Fruit fly (Drosophila melanogaster): Measurements from ENCODE around the gene bou.

The bou gene

DNA sequence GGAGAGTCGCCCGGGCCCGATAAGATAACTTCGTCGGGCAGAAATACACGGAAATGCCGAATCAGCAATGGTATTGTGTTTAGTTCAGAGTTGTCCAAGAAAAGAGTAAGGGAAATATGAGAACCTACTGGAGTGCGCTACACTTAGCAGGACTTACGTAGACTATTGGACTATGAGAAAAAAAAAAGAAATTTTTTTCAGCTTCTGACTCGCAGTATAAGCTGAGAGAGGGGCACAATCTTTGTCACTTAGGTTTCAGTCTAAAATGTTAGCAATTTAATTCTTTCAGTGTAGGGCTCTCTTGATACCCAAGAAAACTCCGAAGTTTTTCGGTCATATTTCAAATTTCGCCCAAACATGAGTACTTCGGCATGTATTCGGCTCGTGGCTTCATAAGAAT, 7.5 kb downstream of the bou start (continued):
- TF ChIP-seq grn (GFP tag; optimal IDR thresholded peaks at IDR 0.05) = no peak
- TF ChIP-seq CG1603 (tag; optimal IDR thresholded peaks at IDR 0.05) = peak; percentile 48
- TF ChIP-seq CG2875 (GFP tag; optimal IDR thresholded peaks at IDR 0.05) = peak; percentile 49
- no peak for TF ChIP-seq cad (GFP tag; optimal IDR thresholded peaks at IDR 0.05)
- peak; percentile 78 for TF ChIP-seq CG32772 (GFP tag; IDR thresholded peaks at IDR 0.05)
- peak; percentile 70 for TF ChIP-seq Oli (tag; optimal IDR thresholded peaks at IDR 0.05)
- peak; percentile 28 for TF ChIP-seq NK7.1 (GFP tag; optimal IDR thresholded peaks at IDR 0.05)
- peak; percentile 65 for TF ChIP-seq CG16863 (GFP tag; optimal IDR thresholded peaks at IDR 0.05)
- peak; percentile 31 for TF ChIP-seq Ssrp (tag; optimal IDR thresholded peaks at IDR 0.05)
- no peak for TF ChIP-seq fru (optimal IDR thresholded peaks at IDR 0.05)
- peak; percentile 81; the same call in 2 of the 3 replicates for TF ChIP-seq CG11456 (GFP tag; IDR thresholded peaks at IDR 0.05)
- peak; percentile 58 for TF ChIP-seq peb (GFP tag; IDR thresholded peaks at IDR 0.05)
- TF ChIP-seq Jarid2 (GFP tag; optimal IDR thresholded peaks at IDR 0.05) = no peak
- TF ChIP-seq dimm (GFP tag; IDR thresholded peaks at IDR 0.05) = no peak
- TF ChIP-seq zen2 (GFP tag; IDR thresholded peaks at IDR 0.05; ENCODE audit: partially characterized antibody) = no peak
- no peak for TF ChIP-seq CG9797 (GFP tag; optimal IDR thresholded peaks at IDR 0.05)
- TF ChIP-seq CG7928 (GFP tag; optimal IDR thresholded peaks at IDR 0.05) = no peak
- TF ChIP-seq kay (GFP tag; optimal IDR thresholded peaks at IDR 0.05) = no peak
- no peak for TF ChIP-seq yki (optimal IDR thresholded peaks at IDR 0.05)
- peak; percentile 70 for TF ChIP-seq CG17385 (GFP tag; optimal IDR thresholded peaks at IDR 0.05)
- TF ChIP-seq CG33213 (GFP tag; optimal IDR thresholded peaks at IDR 0.05) = peak; percentile 55
- TF ChIP-seq jigr1 (GFP tag; IDR thresholded peaks at IDR 0.05) = peak; percentile 44; the same call in 1 of the 3 replicates
- peak; percentile 75; the same call in 2 of the 3 replicates for TF ChIP-seq ase (GFP tag; IDR thresholded peaks at IDR 0.05)
- TF ChIP-seq CTCF (GFP tag; optimal IDR thresholded peaks at IDR 0.05) = no peak
- peak; percentile 48 for TF ChIP-seq CG8388 (GFP tag; optimal IDR thresholded peaks at IDR 0.05)
- TF ChIP-seq jumu (GFP tag; optimal IDR thresholded peaks at IDR 0.05) = peak; percentile 56
- TF ChIP-seq CG8290 (GFP tag; optimal IDR thresholded peaks at IDR 0.05) = no peak
- TF ChIP-seq CG8290 (tag; optimal IDR thresholded peaks at IDR 0.05) = peak in 1 of 2 experiments; percentile 43
- TF ChIP-seq ewg (GFP tag; optimal IDR thresholded peaks at IDR 0.05) = peak; percentile 46
- TF ChIP-seq zfh1 (GFP tag; IDR thresholded peaks at IDR 0.05) = peak; percentile 85
- peak; percentile 42 for TF ChIP-seq Sox100B (GFP tag; optimal IDR thresholded peaks at IDR 0.05)
- peak; percentile 56 for TF ChIP-seq Myb (GFP tag; optimal IDR thresholded peaks at IDR 0.05)

dm6 chrX:6994473-6995179, 8.3 kb downstream of the bou start:
- no peak for TF ChIP-seq tll (GFP tag; optimal IDR thresholded peaks at IDR 0.05)
- no peak for TF ChIP-seq C15 (GFP tag; IDR thresholded peaks at IDR 0.05)
- TF ChIP-seq Rfx (GFP tag; IDR thresholded peaks at IDR 0.05) = no peak
- no peak for TF ChIP-seq E2f1 (GFP tag; IDR thresholded peaks at IDR 0.05)
- no peak for TF ChIP-seq CG12104 (GFP tag; optimal IDR thresholded peaks at IDR 0.05)
- TF ChIP-seq CG12236 (GFP tag; optimal IDR thresholded peaks at IDR 0.05) = peak; percentile 5
- TF ChIP-seq hbn (GFP tag; IDR thresholded peaks at IDR 0.05; ENCODE audit: partially characterized antibody) = no peak
- no peak for TF ChIP-seq br (optimal IDR thresholded peaks at IDR 0.05)
- no peak for TF ChIP-seq CG8944 (GFP tag; optimal IDR thresholded peaks at IDR 0.05)
- TF ChIP-seq CG13296 (GFP tag; optimal IDR thresholded peaks at IDR 0.05) = no peak
- peak; percentile 19 for TF ChIP-seq CG3407 (GFP tag; optimal IDR thresholded peaks at IDR 0.05)
- TF ChIP-seq grn (GFP tag; optimal IDR thresholded peaks at IDR 0.05) = peak; percentile 77
- TF ChIP-seq zf30C (GFP tag; optimal IDR thresholded peaks at IDR 0.05) = no peak
- TF ChIP-seq sens (GFP tag) = peak; percentile 60
- no peak for TF ChIP-seq CG9727 (GFP tag; optimal IDR thresholded peaks at IDR 0.05)
- no peak for TF ChIP-seq da (GFP tag; optimal IDR thresholded peaks at IDR 0.05)
- no peak for TF ChIP-seq CG11085 (GFP tag; IDR thresholded peaks at IDR 0.05)
- no peak for TF ChIP-seq Atf3 (GFP tag; optimal IDR thresholded peaks at IDR 0.05)
- TF ChIP-seq zfh1 (GFP tag; IDR thresholded peaks at IDR 0.05) = no peak
- peak; percentile 84 for TF ChIP-seq mirr (GFP tag; optimal IDR thresholded peaks at IDR 0.05)
- no peak for TF ChIP-seq CG1792 (GFP tag; optimal IDR thresholded peaks at IDR 0.05)
- TF ChIP-seq CG17385 (GFP tag; optimal IDR thresholded peaks at IDR 0.05) = peak; percentile 13
- TF ChIP-seq CG13424 (tag; optimal IDR thresholded peaks at IDR 0.05) = peak; percentile 20
- TF ChIP-seq Poxn (GFP tag; IDR thresholded peaks at IDR 0.05) = no peak
- TF ChIP-seq chif (GFP tag; optimal IDR thresholded peaks at IDR 0.05) = no peak
